Fruit fly (Drosophila melanogaster) Kc167 (cell line): ENCODE data around the gene eIF4H1.

Experiments
- h ChIP-seq: fragments of >200 bp; optimal IDR thresholded peaks from 3 replicates; lab custom pipeline; 2018; ENCODE audit warnings: missing external identifiers
- psq ChIP-seq: fragments of >200 bp; optimal IDR thresholded peaks from 2 replicates; lab custom pipeline; 2017; ENCODE audit warnings: missing external identifiers

DNA sequence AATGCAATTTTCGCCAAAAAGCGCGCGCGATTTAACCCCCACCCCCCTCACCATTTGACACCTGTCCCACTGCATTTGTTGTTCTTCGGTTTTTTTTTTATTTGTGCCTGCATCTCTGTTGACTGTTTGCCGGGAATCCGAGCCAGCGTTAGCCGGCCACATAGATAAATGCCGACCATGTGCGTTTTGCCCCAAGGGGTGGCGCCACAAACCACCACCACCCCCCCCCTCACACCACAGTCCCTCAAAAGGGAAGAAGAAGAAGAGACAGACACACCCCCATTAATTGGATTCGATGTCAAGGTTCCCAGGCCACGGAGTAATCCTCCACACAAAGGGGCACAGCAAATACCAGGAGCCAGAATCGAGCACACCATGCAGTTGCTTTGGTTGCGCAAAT lies 851 bp downstream of the eIF4H1 start:
- TF ChIP-seq psq (no peak), h (no peak)
